Worm (Caenorhabditis elegans) whole organism, L4 larva: ENCODE data around the gene aqp-12.

ENCODE experiments used
- ceh-44 ChIP-seq: fragments of 200-800 bp; sonication (Bioruptor generic); IDR thresholded peaks from 2 replicates; pipeline ENCODE4 v1.3.6; 2022; ENCODE audit warnings: missing genetic modification reagents, missing genetic modification characterization, missing compliant biosample characterization
- fkh-10 ChIP-seq: fragments of 150-350 bp; optimal IDR thresholded peaks from 2 replicates; lab custom pipeline; 2014; ENCODE audit warnings: missing biosample characterization, missing genetic modification reagents, missing genetic modification characterization
- zfp-3 ChIP-seq: fragments of 200-800 bp; sonication (Bioruptor generic); conservative IDR thresholded peaks from 2 replicates; pipeline ENCODE4 v1.3.6; 2022; ENCODE audit warnings: missing genetic modification reagents, missing genetic modification characterization, missing compliant biosample characterization
- ztf-11 ChIP-seq: fragments of 150-350 bp; optimal IDR thresholded peaks from 2 replicates; lab custom pipeline; 2014; ENCODE audit warnings: missing biosample characterization, missing genetic modification characterization

ce11 chrII:12186726-12187125 lies 16.3 kb upstream of the aqp-12 start:
- TF ChIP-seq fkh-10 (GFP tag; lab: Kevin White, UChicago) (no peak), ztf-11 (tag; lab: Kevin White, UChicago) (no peak), ceh-44 (GFP tag; lab: Robert Waterston, UW) (no peak), zfp-3 (GFP tag; lab: Robert Waterston, UW) (no peak)
